Worm (Caenorhabditis elegans): ENCODE measurements around the gene ccm-2.

- no peak for TF ChIP-seq ama-1 (optimal IDR thresholded peaks at IDR 0.05)
- TF ChIP-seq ama-1 (GFP tag; optimal IDR thresholded peaks at IDR 0.05), result no peak
- TF ChIP-seq ceh-27 (GFP tag; optimal IDR thresholded peaks at IDR 0.05), result no peak
Measured at ce11 chrIV:1872052-1872451, 37.6 kb downstream of the ccm-2 start.

Measured in whole organism, young adult.